Worm (Caenorhabditis elegans): ENCODE results near the gene Y43F8B.15.
A peak's percentile ranks its signal among the peaks of the same experiment; 100 is the strongest.

Y43F8B.15 gene

DNA sequence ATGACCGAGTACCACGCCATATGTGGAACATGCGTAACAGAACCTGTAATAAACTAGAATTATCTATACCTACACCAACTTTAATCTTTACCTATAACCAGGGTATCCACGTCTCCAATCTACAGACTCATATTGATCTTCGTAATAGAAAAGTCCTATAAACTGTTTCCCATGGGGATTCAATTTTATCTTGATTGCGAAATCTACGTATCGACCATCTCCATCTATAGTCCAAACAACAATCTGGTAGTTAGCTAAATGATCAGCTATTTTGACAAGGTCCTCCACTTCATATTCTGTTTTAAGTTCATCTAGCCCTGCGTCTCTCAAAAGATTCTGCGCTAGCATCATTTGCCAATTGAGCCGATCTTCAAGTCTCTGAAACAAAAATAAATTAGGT, 32.3 kb downstream of the Y43F8B.15 start:
- TF ChIP-seq gmeb-1 (tag; optimal IDR thresholded peaks at IDR 0.05) (no peak), R02D3.7 (tag; optimal IDR thresholded peaks at IDR 0.05) (no peak), nhr-11 (tag; optimal IDR thresholded peaks at IDR 0.05) (no peak), unc-55 (GFP tag; optimal IDR thresholded peaks at IDR 0.05) (no peak), mbf-1 (tag; optimal IDR thresholded peaks at IDR 0.05) (no peak), F13H6.1 (tag; optimal IDR thresholded peaks at IDR 0.05) (no peak), egl-27 (tag; optimal IDR thresholded peaks at IDR 0.05) (no peak), crh-2 (tag; optimal IDR thresholded peaks at IDR 0.05) (no peak), lsy-2 (tag; optimal IDR thresholded peaks at IDR 0.05) (peak in 1 of 2 experiments; percentile 11), unc-62 (GFP tag; optimal IDR thresholded peaks at IDR 0.05) (no peak), nhr-23 (tag; optimal IDR thresholded peaks at IDR 0.05) (peak; percentile 95), lin-11 (tag; optimal IDR thresholded peaks at IDR 0.05) (no peak), nhr-12 (tag; optimal IDR thresholded peaks at IDR 0.05) (no peak), Y55F3AM.14 (GFP tag; optimal IDR thresholded peaks at IDR 0.05) (peak; percentile 1), nhr-21 (tag; optimal IDR thresholded peaks at IDR 0.05) (no peak), nhr-25 (tag; optimal IDR thresholded peaks at IDR 0.05) (peak; percentile 54), nhr-237 (tag; optimal IDR thresholded peaks at IDR 0.05) (no peak), sma-9 (GFP tag; optimal IDR thresholded peaks at IDR 0.05) (peak; percentile 90), sma-9 (tag; optimal IDR thresholded peaks at IDR 0.05) (no peak), zag-1 (tag; optimal IDR thresholded peaks at IDR 0.05) (no peak), sma-3 (GFP tag; optimal IDR thresholded peaks at IDR 0.05) (no peak), ceh-16 (tag; optimal IDR thresholded peaks at IDR 0.05) (peak; percentile 59), elt-1 (tag; optimal IDR thresholded peaks at IDR 0.05) (peak; percentile 99), dmd-4 (tag; optimal IDR thresholded peaks at IDR 0.05) (no peak), sem-4 (tag; optimal IDR thresholded peaks at IDR 0.05) (no peak)

DNA sequence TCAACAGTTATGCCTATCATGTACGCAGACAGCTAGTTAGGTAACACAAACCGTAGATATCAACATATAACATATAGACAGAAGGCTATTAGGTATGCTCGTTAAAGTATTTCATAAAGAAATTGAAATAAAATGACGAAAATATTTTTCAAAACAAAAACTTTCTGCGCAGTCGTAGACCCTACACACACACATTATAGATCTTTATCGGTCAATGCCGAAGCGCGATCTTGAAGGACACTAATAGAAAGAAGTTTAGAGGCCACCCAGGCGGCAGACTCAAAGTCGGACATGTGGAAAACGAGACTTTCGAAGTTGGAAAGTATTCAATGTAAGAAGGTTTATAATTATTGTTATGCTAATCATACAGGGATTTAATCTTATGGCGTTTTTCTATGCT, 33.0 kb downstream of the Y43F8B.15 start:
- TF ChIP-seq nhr-23 (tag; optimal IDR thresholded peaks at IDR 0.05) (peak; percentile 57), sma-3 (GFP tag; optimal IDR thresholded peaks at IDR 0.05) (no peak), elt-1 (tag; optimal IDR thresholded peaks at IDR 0.05) (peak; percentile 60), ztf-11 (tag; optimal IDR thresholded peaks at IDR 0.05) (no peak), ceh-16 (tag; optimal IDR thresholded peaks at IDR 0.05) (peak; percentile 40), sma-9 (GFP tag; optimal IDR thresholded peaks at IDR 0.05) (peak; percentile 56), sma-9 (tag; optimal IDR thresholded peaks at IDR 0.05) (no peak), nhr-25 (tag; optimal IDR thresholded peaks at IDR 0.05) (peak; percentile 28)

DNA sequence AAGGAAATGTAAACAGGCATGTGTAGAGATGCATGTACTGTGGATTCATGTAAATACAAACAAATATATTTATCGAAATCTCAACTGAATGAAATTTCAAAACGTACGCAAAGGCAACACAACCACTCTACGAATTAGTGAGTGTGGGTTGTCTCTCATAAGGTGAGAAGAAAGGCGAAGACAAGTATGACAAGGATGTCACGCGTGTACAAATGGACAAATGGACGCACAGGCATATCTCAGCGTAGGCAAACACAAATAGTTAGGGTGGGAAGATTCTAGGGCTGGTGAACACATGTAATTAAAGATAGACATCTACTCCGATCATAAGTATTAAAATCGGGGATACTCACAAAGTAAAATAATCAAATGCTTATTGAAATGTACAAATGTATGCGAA, 33.8 kb downstream of the Y43F8B.15 start:
- no peak for TF ChIP-seq gmeb-1 (tag; optimal IDR thresholded peaks at IDR 0.05)
- no peak for TF ChIP-seq Y55F3AM.14 (GFP tag; optimal IDR thresholded peaks at IDR 0.05)
- TF ChIP-seq nhr-25 (tag; optimal IDR thresholded peaks at IDR 0.05) = peak; percentile 23
- no peak for TF ChIP-seq snpc-4 (tag; optimal IDR thresholded peaks at IDR 0.05)
- TF ChIP-seq nhr-10 (tag; optimal IDR thresholded peaks at IDR 0.05) = no peak
- no peak for TF ChIP-seq skn-1 (tag; optimal IDR thresholded peaks at IDR 0.05)
- TF ChIP-seq lin-39 (tag; optimal IDR thresholded peaks at IDR 0.05) = no peak

DNA sequence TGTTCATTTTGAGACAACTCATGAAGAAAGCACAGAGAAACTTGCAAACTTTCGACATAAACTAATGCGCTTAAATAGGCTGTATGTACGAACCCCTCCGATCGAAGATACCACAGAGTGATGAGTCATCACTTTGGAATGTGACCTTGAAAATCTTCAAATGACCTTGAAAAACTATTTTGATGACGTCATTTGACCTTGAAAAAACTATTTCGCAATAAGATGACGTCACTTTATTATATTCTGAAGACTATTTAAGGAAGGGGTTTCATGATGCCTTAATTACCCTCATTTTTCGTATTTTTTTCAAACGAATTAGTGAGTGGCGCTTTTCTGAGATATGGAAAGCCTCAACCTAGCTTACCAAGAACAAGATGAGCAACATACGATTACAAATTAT, 40.8 kb downstream of the Y43F8B.15 start, which contains the start of gene C25F9.2:
Gene C25F9.2 (plus strand): TSS at position 341 of the 400 bp plus-strand sequence.
- TF ChIP-seq alr-1 (tag; optimal IDR thresholded peaks at IDR 0.05) (no peak), nhr-12 (tag; optimal IDR thresholded peaks at IDR 0.05) (no peak), nhr-25 (tag; optimal IDR thresholded peaks at IDR 0.05) (peak; percentile 47)

DNA sequence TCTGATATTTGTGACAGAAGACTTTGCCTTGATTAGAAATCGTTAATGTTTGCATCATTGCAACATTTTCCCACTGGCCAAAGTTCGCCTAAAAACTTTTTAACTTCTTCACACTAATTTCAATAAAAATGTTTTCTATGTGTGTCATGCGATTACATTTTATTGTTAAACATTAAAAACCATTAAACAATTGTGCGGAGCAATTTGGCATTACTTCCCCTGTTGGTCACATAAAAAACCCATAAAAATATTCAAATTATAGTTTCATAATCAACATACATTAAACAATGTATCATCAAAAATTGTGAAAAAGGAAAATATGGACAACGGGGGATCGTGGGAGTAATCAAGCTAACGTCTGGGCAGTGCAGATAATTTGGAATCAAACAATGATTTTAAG, 42.6 kb downstream of the Y43F8B.15 start:
- peak; percentile 1 for TF ChIP-seq fos-1 (tag; optimal IDR thresholded peaks at IDR 0.05)

DNA sequence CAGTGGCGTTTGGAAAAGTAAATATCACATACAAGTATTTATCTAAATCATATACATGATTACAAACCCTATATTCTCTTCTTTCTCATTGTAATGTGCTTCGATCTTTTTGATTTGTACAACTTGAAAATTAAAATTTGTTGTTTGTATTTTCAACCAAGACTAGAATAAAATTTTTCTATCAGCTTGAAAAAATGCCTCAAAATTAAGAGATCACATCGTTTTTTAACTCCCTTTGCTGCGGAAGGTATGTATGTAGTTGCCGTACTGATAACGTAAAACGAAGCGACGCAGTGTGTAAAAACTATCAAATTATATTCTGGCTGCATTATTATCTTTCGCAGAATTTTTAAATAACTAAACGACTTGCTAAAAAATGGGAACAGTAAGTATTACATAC, 44.1 kb downstream of the Y43F8B.15 start, which contains the start of gene C25F9.15:
Gene C25F9.15 (plus strand): TSS at position 301 of the 400 bp plus-strand sequence.
- TF ChIP-seq fos-1 (tag; optimal IDR thresholded peaks at IDR 0.05) = peak; percentile 40
- TF ChIP-seq nhr-23 (tag; optimal IDR thresholded peaks at IDR 0.05) = no peak

Data from whole organism, L2 larva.